Worm (Caenorhabditis elegans) whole organism, L4 larva: ENCODE measurements around the gene drap-1.

ENCODE experiments used
- D1046.2 ChIP-seq: fragments of 200-800 bp; sonication (Bioruptor generic); IDR thresholded peaks from 2 replicates; pipeline ENCODE4 v1.3.6; 2022; ENCODE audit warnings: missing genetic modification characterization, missing compliant biosample characterization
- F37D6.2 ChIP-seq: sonication (generic microtip); optimal IDR thresholded peaks from 2 replicates; lab custom pipeline; 2016; ENCODE audit warnings: mild to moderate bottlenecking, missing genetic modification characterization, missing compliant biosample characterization
- F44E2.7 ChIP-seq: fragments of 200-800 bp; sonication (Bioruptor generic); IDR thresholded peaks from 2 replicates; pipeline ENCODE4 v2.1.2; 2022; ENCODE audit warnings: missing genetic modification characterization, missing compliant biosample characterization
- T20F7.1 ChIP-seq: fragments of 200-800 bp; sonication (Bioruptor generic); optimal IDR thresholded peaks from 2 replicates; lab custom pipeline; 2018; ENCODE audit warnings: mild to moderate bottlenecking, missing genetic modification characterization, missing compliant biosample characterization
- Y105C5A.15 ChIP-seq: fragments of 200-800 bp; sonication (Bioruptor generic); IDR thresholded peaks from 2 replicates; pipeline ENCODE4 v1.3.6; 2022; ENCODE audit warnings: missing genetic modification characterization, missing compliant biosample characterization
- Y48G9A.11 ChIP-seq: fragments of 200-800 bp; sonication (Bioruptor generic); IDR thresholded peaks from 2 replicates; pipeline ENCODE4 v1.3.6; 2022; ENCODE audit warnings: missing genetic modification reagents, missing genetic modification characterization, missing compliant biosample characterization
- aha-1 ChIP-seq: fragments of 150-350 bp; peaks from one replicate; lab custom pipeline; 2014; ENCODE audit warnings: missing biosample characterization, missing genetic modification characterization
- aly-2 ChIP-seq: sonication (generic microtip); optimal IDR thresholded peaks from 2 replicates; lab custom pipeline; 2018; ENCODE audit warnings: missing biosample characterization, missing genetic modification characterization
- arid-1 ChIP-seq: fragments of 200-800 bp; sonication (Bioruptor generic); conservative IDR thresholded peaks from 2 replicates; pipeline ENCODE4 v1.3.6; 2022; ENCODE audit warnings: missing genetic modification reagents, missing genetic modification characterization, missing compliant biosample characterization
- ceh-32 ChIP-seq: sonication (generic microtip); optimal IDR thresholded peaks from 2 replicates; lab custom pipeline; 2016; ENCODE audit warnings: mild to moderate bottlenecking, missing genetic modification characterization, missing compliant biosample characterization; ENCODE audit not compliant: poor library complexity
- ces-1 ChIP-seq: fragments of 150-350 bp; sonication (generic microtip); optimal IDR thresholded peaks from 4 replicates; lab custom pipeline; 2014; ENCODE audit warnings: missing biosample characterization, missing genetic modification reagents, missing genetic modification characterization
- cey-2 ChIP-seq: sonication (generic microtip); optimal IDR thresholded peaks from 3 replicates; lab custom pipeline; 2017; ENCODE audit warnings: missing genetic modification characterization, mild to moderate bottlenecking, missing compliant biosample characterization, antibody characterized with exemption, borderline replicate concordance; ENCODE audit not compliant: insufficient read depth
- dve-1 ChIP-seq: sonication (generic microtip); optimal IDR thresholded peaks from 2 replicates; lab custom pipeline; 2017; ENCODE audit warnings: antibody characterized with exemption, mild to moderate bottlenecking, missing genetic modification characterization, missing compliant biosample characterization; ENCODE audit not compliant: insufficient read depth
- fkh-10 ChIP-seq: fragments of 150-350 bp; optimal IDR thresholded peaks from 2 replicates; lab custom pipeline; 2014; ENCODE audit warnings: missing biosample characterization, missing genetic modification reagents, missing genetic modification characterization
- hif-1 ChIP-seq, 2 experiments: sonication (generic microtip); optimal IDR thresholded peaks; 2 replicates each; lab custom pipeline; 2016 to 2017; ENCODE audit warnings: missing compliant biosample characterization in 2 of 2, missing genetic modification characterization in 2 of 2, missing genetic modification reagents in 2 of 2, missing genotype in 2 of 2, mild to moderate bottlenecking in 1 of 2
- hlh-30 ChIP-seq: sonication (generic microtip); optimal IDR thresholded peaks from 2 replicates; lab custom pipeline; 2017; ENCODE audit warnings: antibody characterized with exemption, mild to moderate bottlenecking, missing genetic modification characterization, missing compliant biosample characterization; ENCODE audit not compliant: insufficient read depth
- jun-1 ChIP-seq: fragments of 150-350 bp; optimal IDR thresholded peaks from 2 replicates; lab custom pipeline; 2014; ENCODE audit warnings: missing biosample characterization, missing genetic modification reagents, missing genetic modification characterization
- lin-13 ChIP-seq: fragments of 150-350 bp; optimal IDR thresholded peaks from 2 replicates; lab custom pipeline; 2014; ENCODE audit warnings: missing biosample characterization, missing genetic modification reagents, missing genetic modification characterization
- lsy-2 ChIP-seq, 2 experiments: fragments of 150-350 bp in 1 of 2; sonication (generic microtip) in 1 of 2; optimal IDR thresholded peaks; 2 replicates each; lab custom pipeline; 2014 to 2017; ENCODE audit warnings: missing biosample characterization in 2 of 2, missing genetic modification characterization in 2 of 2
- mdt-29 ChIP-seq: fragments of 200-800 bp; sonication (Bioruptor generic); IDR thresholded peaks from 2 replicates; pipeline ENCODE4 v1.3.6; 2022; ENCODE audit warnings: missing genetic modification reagents, missing genetic modification characterization, missing compliant biosample characterization
- mep-1 ChIP-seq: fragments of 150-350 bp; sonication (generic microtip); optimal IDR thresholded peaks from 3 replicates; lab custom pipeline; 2014; ENCODE audit warnings: missing biosample characterization, missing genetic modification characterization
- mxl-2 ChIP-seq: fragments of 200-800 bp; sonication (Bioruptor generic); conservative IDR thresholded peaks from 2 replicates; pipeline ENCODE4 v1.3.6; 2022; ENCODE audit warnings: missing genetic modification reagents, missing genetic modification characterization, missing compliant biosample characterization
- nhr-10 ChIP-seq: fragments of 150-350 bp; optimal IDR thresholded peaks from 2 replicates; lab custom pipeline; 2014; ENCODE audit warnings: missing biosample characterization, missing genetic modification characterization
- nhr-28 ChIP-seq: fragments of 150-350 bp; optimal IDR thresholded peaks from 2 replicates; lab custom pipeline; 2014; ENCODE audit warnings: missing biosample characterization, missing genetic modification characterization
- nhr-48 ChIP-seq: sonication (generic microtip); optimal IDR thresholded peaks from 2 replicates; lab custom pipeline; 2016; ENCODE audit warnings: mild to moderate bottlenecking, missing genetic modification characterization, missing compliant biosample characterization
- nhr-6 ChIP-seq: fragments of 150-350 bp; optimal IDR thresholded peaks from 2 replicates; lab custom pipeline; 2014; ENCODE audit warnings: missing biosample characterization, missing genetic modification characterization
- nhr-76 ChIP-seq: fragments of 150-350 bp; optimal IDR thresholded peaks from 2 replicates; lab custom pipeline; 2014; ENCODE audit warnings: missing biosample characterization, missing genetic modification characterization
- rbr-2 ChIP-seq: sonication (generic microtip); optimal IDR thresholded peaks from 2 replicates; lab custom pipeline; 2016; ENCODE audit warnings: missing genotype, missing genetic modification characterization, missing compliant biosample characterization
- sdz-12 ChIP-seq: fragments of 200-800 bp; sonication (Bioruptor generic); optimal IDR thresholded peaks from 2 replicates; lab custom pipeline; 2018; ENCODE audit warnings: mild to moderate bottlenecking, missing genetic modification characterization, missing compliant biosample characterization
- skn-1 ChIP-seq: fragments of 150-350 bp; optimal IDR thresholded peaks from 2 replicates; lab custom pipeline; 2014; ENCODE audit warnings: missing biosample characterization, missing genetic modification characterization
- unc-130 ChIP-seq: sonication (generic microtip); optimal IDR thresholded peaks from 2 replicates; lab custom pipeline; 2016; ENCODE audit warnings: missing genetic modification reagents, missing genetic modification characterization, missing compliant biosample characterization
- unc-62 ChIP-seq, 3 experiments: fragments of 150-350 bp in 1 of 3; sonication (generic microtip); optimal IDR thresholded peaks in 2 of 3; peaks in 1 of 3; 1 replicate in 1 of 3; 2 replicates in 2 of 3; lab custom pipeline; 2014 to 2017; ENCODE audit warnings: missing biosample characterization in 3 of 3, missing genetic modification characterization in 3 of 3, missing genetic modification reagents in 3 of 3, missing genotype in 1 of 3
- vab-7 ChIP-seq: fragments of 200-800 bp; sonication (Bioruptor generic); IDR thresholded peaks from 2 replicates; pipeline ENCODE4 v1.3.6; 2022; ENCODE audit warnings: missing genetic modification reagents, missing genetic modification characterization, missing compliant biosample characterization
- zip-11 ChIP-seq: fragments of 200-800 bp; sonication (Bioruptor generic); IDR thresholded peaks from 2 replicates; pipeline ENCODE4 v1.3.6; 2022; ENCODE audit warnings: missing genetic modification characterization, missing compliant biosample characterization
- ztf-7 ChIP-seq: fragments of 150-350 bp; optimal IDR thresholded peaks from 2 replicates; lab custom pipeline; 2014; ENCODE audit warnings: missing biosample characterization, missing genetic modification characterization

Gene drap-1

ce11 chrV:9757884-9758283, 28.0 kb downstream of the drap-1 start, which contains the start of gene F58E6.11:
Gene F58E6.11 (minus strand): TSS chrV:9757984.
- TF ChIP-seq nhr-28: no peak
- TF ChIP-seq mdt-29 (GFP tag; lab: Robert Waterston, UW): no peak
- no peak for TF ChIP-seq F44E2.7 (GFP tag; lab: Robert Waterston, UW)
- TF ChIP-seq hif-1 (tag; optimal IDR thresholded peaks at IDR 0.05; lab: Kevin White, UChicago): no peak
- no peak for TF ChIP-seq rbr-2 (tag; lab: Kevin White, UChicago)
- TF ChIP-seq T20F7.1 (GFP tag; lab: Kevin White, UChicago): no peak
- TF ChIP-seq jun-1 (tag; lab: Kevin White, UChicago): no peak
- no peak for TF ChIP-seq mxl-2
- TF ChIP-seq Y48G9A.11: no peak
- no peak for TF ChIP-seq D1046.2 (GFP tag; lab: Robert Waterston, UW)
- TF ChIP-seq ztf-7: no peak
- no peak for TF ChIP-seq nhr-48 (tag; lab: Kevin White, UChicago)
- TF ChIP-seq sdz-12 (GFP tag; lab: Kevin White, UChicago): no peak

- TF ChIP-seq jun-1 (tag; lab: Kevin White, UChicago) (no peak), hlh-30 (tag; lab: Kevin White, UChicago) (no peak), nhr-10 (tag; lab: Kevin White, UChicago) (no peak)
These were observed 28.5 kb downstream of the drap-1 start for ce11 chrV:9758437-9758836.

DNA sequence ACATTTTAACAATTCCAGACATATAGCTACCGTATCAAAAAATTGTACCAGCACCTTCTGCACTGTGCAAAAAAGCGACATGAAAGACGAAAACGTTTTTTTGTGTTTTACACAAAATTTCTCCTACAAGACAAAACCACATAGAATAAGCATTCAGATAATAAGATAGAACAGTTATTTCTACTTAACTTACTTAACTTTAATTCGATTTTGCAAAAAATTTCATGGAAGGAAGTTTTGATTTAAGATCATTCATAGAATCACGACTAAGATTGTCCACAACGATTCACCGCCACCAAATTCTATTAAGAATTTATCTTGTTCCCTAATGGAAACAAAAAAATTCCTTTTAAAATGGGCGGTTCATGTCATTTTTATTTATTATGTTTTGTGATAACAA, 33.9 kb downstream of the drap-1 start:
- TF ChIP-seq dve-1: no peak
- no peak for TF ChIP-seq unc-130 (GFP tag; lab: Kevin White, UChicago)
- TF ChIP-seq Y48G9A.11: no peak
- TF ChIP-seq Y105C5A.15: no peak
- no peak for TF ChIP-seq cey-2
- TF ChIP-seq zip-11 (GFP tag; lab: Robert Waterston, UW): no peak
- no peak for TF ChIP-seq ztf-7
- no peak for TF ChIP-seq hif-1 (tag; optimal IDR thresholded peaks at IDR 0.05; lab: Kevin White, UChicago)
- TF ChIP-seq nhr-76: no peak
- no peak for TF ChIP-seq mxl-2
- no peak for TF ChIP-seq lin-13 (GFP tag; lab: Kevin White, UChicago)
- TF ChIP-seq F37D6.2 (tag; lab: Kevin White, UChicago): no peak
- no peak for TF ChIP-seq mep-1 (tag; lab: Kevin White, UChicago)
- no peak for TF ChIP-seq arid-1 (GFP tag; lab: Robert Waterston, UW)
- TF ChIP-seq vab-7: no peak
- no peak for TF ChIP-seq aly-2
- TF ChIP-seq nhr-6 (tag; lab: Kevin White, UChicago): no peak

DNA sequence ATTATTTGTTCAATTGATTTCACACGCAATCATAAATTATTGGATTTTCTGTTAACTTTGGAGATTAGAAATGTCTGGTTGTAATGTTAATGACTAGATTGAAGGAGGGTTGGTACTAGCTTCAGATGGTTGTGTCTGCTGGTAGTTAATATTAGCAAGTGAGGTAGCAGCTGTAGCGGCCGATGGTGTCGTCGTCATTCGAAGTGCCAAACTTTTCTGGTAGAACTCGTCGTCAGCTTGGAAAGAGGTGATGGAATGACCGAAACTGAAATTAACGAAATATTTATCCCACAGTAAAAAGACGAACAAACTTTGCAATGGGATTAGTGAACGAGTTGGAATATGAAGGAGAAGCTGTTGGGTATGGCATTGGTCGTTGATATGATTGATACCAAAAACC, 34.6 kb downstream of the drap-1 start:
- TF ChIP-seq D1046.2 (GFP tag; lab: Robert Waterston, UW) (no peak), unc-62 (GFP tag; optimal IDR thresholded peaks at IDR 0.05 in 1 of 2; lab: Kevin White, UChicago) (peak in 1 of 2 experiments; percentile 97), unc-62 (tag; optimal IDR thresholded peaks at IDR 0.05; lab: Kevin White, UChicago) (no peak)

DNA sequence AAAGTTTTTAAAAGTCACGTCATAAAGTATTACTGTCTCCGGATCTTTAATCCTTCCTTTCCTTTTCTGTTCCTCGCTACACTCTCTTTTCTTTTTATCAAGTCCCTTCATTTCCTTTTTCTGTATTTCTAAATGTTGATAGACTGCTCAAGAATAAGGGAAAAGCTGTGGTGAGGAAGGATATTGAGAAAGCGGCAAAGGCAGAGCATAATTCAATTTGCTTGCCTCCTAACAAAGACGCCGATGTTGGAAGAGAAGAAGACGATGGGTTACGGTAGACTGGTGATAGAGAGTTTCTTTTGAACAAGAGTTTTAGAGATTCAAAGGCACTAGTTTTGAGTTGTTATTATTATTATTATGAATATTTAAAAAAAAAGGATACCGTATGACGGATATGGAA, 35.7 kb downstream of the drap-1 start:
- TF ChIP-seq rbr-2 (tag; lab: Kevin White, UChicago) (peak; percentile 22), fkh-10 (GFP tag; lab: Kevin White, UChicago) (peak; percentile 97), F37D6.2 (tag; lab: Kevin White, UChicago) (no peak), skn-1 (tag; lab: Kevin White, UChicago) (no peak), vab-7 (no peak), aha-1 (tag; lab: Kevin White, UChicago) (peak; percentile 71), ces-1 (GFP tag; lab: Kevin White, UChicago) (peak; percentile 100), ceh-32 (tag; lab: Kevin White, UChicago) (peak; percentile 14), lsy-2 (tag; optimal IDR thresholded peaks at IDR 0.05; lab: Kevin White, UChicago) (peak; percentile 6 to 83)
